Worm (Caenorhabditis elegans): ENCODE results near the gene unc-86.

The unc-86 gene

ce11 chrIII:8216224-8216623 lies at the start of gene unc-86:
Gene unc-86 (minus strand): TSS chrIII:8216336.
- TF ChIP-seq nfyb-1 (GFP tag; IDR thresholded peaks at IDR 0.05) (no peak), ceh-100 (GFP tag; IDR thresholded peaks at IDR 0.05) (no peak), nhr-80 (tag; optimal IDR thresholded peaks at IDR 0.05) (no peak), nhr-179 (tag; optimal IDR thresholded peaks at IDR 0.05) (no peak), sdz-38 (tag; optimal IDR thresholded peaks at IDR 0.05) (no peak), nfya-1 (tag; optimal IDR thresholded peaks at IDR 0.05; ENCODE audit: borderline replicate concordance, insufficient read depth) (no peak), ztf-3 (GFP tag; optimal IDR thresholded peaks at IDR 0.05) (no peak), mes-4 (tag; optimal IDR thresholded peaks at IDR 0.05) (no peak), repo-1 (tag; optimal IDR thresholded peaks at IDR 0.05) (no peak), lin-54 (GFP tag; optimal IDR thresholded peaks at IDR 0.05) (no peak), nhr-27 (tag; optimal IDR thresholded peaks at IDR 0.05) (no peak), B0261.1 (tag; optimal IDR thresholded peaks at IDR 0.05) (no peak), gei-17 (GFP tag; optimal IDR thresholded peaks at IDR 0.05) (no peak), zfh-2 (GFP tag; conservative IDR thresholded peaks at IDR 0.05) (no peak), nhr-90 (tag; optimal IDR thresholded peaks at IDR 0.05) (no peak), snpc-1.1 (tag; optimal IDR thresholded peaks at IDR 0.05; ENCODE audit: insufficient read depth) (no peak), pbrm-1 (GFP tag; IDR thresholded peaks at IDR 0.05) (no peak), snpc-1.3 (tag; optimal IDR thresholded peaks at IDR 0.05; ENCODE audit: insufficient read depth) (no peak), dpff-1 (tag; optimal IDR thresholded peaks at IDR 0.05) (no peak)

- TF ChIP-seq him-1 (tag; optimal IDR thresholded peaks at IDR 0.05), result no peak
- TF ChIP-seq lin-26 (GFP tag; IDR thresholded peaks at IDR 0.05), result no peak
- TF ChIP-seq snpc-1.3 (tag; optimal IDR thresholded peaks at IDR 0.05; ENCODE audit: insufficient read depth), result no peak
- TF ChIP-seq pha-4 (tag; optimal IDR thresholded peaks at IDR 0.05), result no peak
- no peak for TF ChIP-seq F57A8.1 (GFP tag; optimal IDR thresholded peaks at IDR 0.05)
- no peak for TF ChIP-seq ceh-27 (GFP tag; optimal IDR thresholded peaks at IDR 0.05)
- TF ChIP-seq mcd-1 (GFP tag; IDR thresholded peaks at IDR 0.05), result peak; percentile 86
Observed at ce11 chrIII:8265753-8266152, 49.6 kb upstream of the unc-86 start, which contains the start of gene mrps-9. Gene mrps-9 (plus strand): TSS chrIII:8266062.

ce11 chrIII:8263377-8263776 lies 47.2 kb upstream of the unc-86 start, which contains the start of gene col-91:
Gene col-91 (minus strand): TSS chrIII:8263664.
- no peak for TF ChIP-seq atf-7 (tag; optimal IDR thresholded peaks at IDR 0.05)
- no peak for TF ChIP-seq lin-26 (GFP tag; IDR thresholded peaks at IDR 0.05)
- TF ChIP-seq ama-1 (optimal IDR thresholded peaks at IDR 0.05), result no peak
- no peak for TF ChIP-seq ama-1 (GFP tag; optimal IDR thresholded peaks at IDR 0.05)
- TF ChIP-seq lsy-27 (tag; optimal IDR thresholded peaks at IDR 0.05; ENCODE audit: borderline replicate concordance, insufficient read depth), result no peak
- TF ChIP-seq B0336.3 (GFP tag; IDR thresholded peaks at IDR 0.05), result no peak
- TF ChIP-seq tbx-9 (tag; optimal IDR thresholded peaks at IDR 0.05; ENCODE audit: borderline replicate concordance), result no peak
- no peak for TF ChIP-seq dpff-1 (tag; optimal IDR thresholded peaks at IDR 0.05)
- no peak for TF ChIP-seq nhr-27 (tag; optimal IDR thresholded peaks at IDR 0.05)
- TF ChIP-seq ztf-3 (GFP tag; optimal IDR thresholded peaks at IDR 0.05), result no peak
- no peak for TF ChIP-seq efl-1 (GFP tag; optimal IDR thresholded peaks at IDR 0.05)
- TF ChIP-seq ztf-28 (GFP tag; IDR thresholded peaks at IDR 0.05), result no peak
- no peak for TF ChIP-seq B0261.1 (tag; optimal IDR thresholded peaks at IDR 0.05)
- no peak for TF ChIP-seq F37B4.10 (GFP tag; IDR thresholded peaks at IDR 0.05)
- no peak for TF ChIP-seq ztf-18 (tag; optimal IDR thresholded peaks at IDR 0.05)
- no peak for TF ChIP-seq F10E7.11 (tag; optimal IDR thresholded peaks at IDR 0.05)
- TF ChIP-seq zfh-2 (GFP tag; conservative IDR thresholded peaks at IDR 0.05), result no peak
- no peak for TF ChIP-seq hsf-1 (GFP tag; IDR thresholded peaks at IDR 0.05)

Data from whole organism, young adult.